Worm (Caenorhabditis elegans): ENCODE measurements around the gene C25E10.5.

DNA sequence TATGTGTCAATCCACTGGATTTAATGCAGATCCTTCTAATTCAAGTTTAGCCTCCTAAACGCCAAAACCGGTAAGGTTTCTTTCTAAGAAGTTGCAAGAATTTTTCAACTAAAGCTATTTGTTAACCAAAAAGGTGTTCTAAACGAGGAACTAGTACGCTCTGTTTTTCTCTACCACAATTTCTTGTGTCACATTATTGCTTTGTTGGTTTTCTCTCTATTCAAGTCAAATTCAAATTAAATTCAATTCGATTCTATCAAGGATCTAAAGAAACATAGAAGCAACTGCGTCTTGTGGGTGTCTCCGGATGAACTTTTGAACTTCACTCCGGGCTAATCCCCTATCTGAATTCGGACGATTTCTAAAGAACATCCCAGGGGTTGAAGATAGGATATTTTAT, 13.9 kb upstream of the C25E10.5 start, which contains the start of gene oac-40:
- TF ChIP-seq him-1 (tag; optimal IDR thresholded peaks at IDR 0.05) (no peak), dao-5 (tag; optimal IDR thresholded peaks at IDR 0.05) (no peak), W03F9.2 (tag; optimal IDR thresholded peaks at IDR 0.05) (no peak)
